Fruit fly (Drosophila melanogaster) whole organism, embryonic: ENCODE measurements around the gene Hip14.

Experiments used
- CG10654 ChIP-seq: fragments of 200-800 bp; sonication (Bioruptor generic); optimal IDR thresholded peaks from 2 replicates; lab custom pipeline; 2016; ENCODE audit warnings: missing biosample characterization, missing genetic modification characterization
- CG7357 ChIP-seq: fragments of 200-800 bp; sonication (Bioruptor generic); IDR thresholded peaks from 3 replicates; pipeline ENCODE4 v1.3.6; 2022; ENCODE audit warnings: missing biosample characterization, missing genetic modification characterization
- CG7556 ChIP-seq: fragments of 200-800 bp; sonication (Bioruptor generic); optimal IDR thresholded peaks from 2 replicates; lab custom pipeline; 2017; ENCODE audit warnings: missing biosample characterization, mild to moderate bottlenecking, missing genetic modification characterization
- D19A ChIP-seq: fragments of 200-800 bp; optimal IDR thresholded peaks from 3 replicates; lab custom pipeline; 2019; ENCODE audit warnings: missing biosample characterization, mild to moderate bottlenecking, missing genetic modification characterization, moderate library complexity
- Fer3 ChIP-seq: fragments of 200-800 bp; sonication (Bioruptor generic); optimal IDR thresholded peaks from 2 replicates; lab custom pipeline; 2018; ENCODE audit warnings: missing biosample characterization, mild to moderate bottlenecking, missing genetic modification characterization, moderate library complexity
- Hey ChIP-seq: fragments of 200-800 bp; sonication (Bioruptor generic); optimal IDR thresholded peaks from 3 replicates; lab custom pipeline; 2018; ENCODE audit warnings: missing biosample characterization, mild to moderate bottlenecking, missing genetic modification characterization
- disco-r ChIP-seq: fragments of 200-800 bp; sonication (Bioruptor generic); optimal IDR thresholded peaks from 2 replicates; lab custom pipeline; 2016; ENCODE audit warnings: missing biosample characterization, missing genetic modification characterization
- nom ChIP-seq: fragments of 200-800 bp; sonication (Bioruptor generic); optimal IDR thresholded peaks from 2 replicates; lab custom pipeline; 2017; ENCODE audit warnings: missing biosample characterization, missing genetic modification characterization, mild to moderate bottlenecking, moderate library complexity, missing genetic modification reagents
- sisA ChIP-seq: fragments of 200-800 bp; sonication (Bioruptor generic); IDR thresholded peaks from 2 replicates; pipeline ENCODE4 v1.3.6; 2022; ENCODE audit warnings: missing biosample characterization, missing genetic modification characterization
- slbo ChIP-seq: fragments of 200-800 bp; sonication (Bioruptor generic); IDR thresholded peaks from 2 replicates; pipeline ENCODE4 v1.3.6; 2022; ENCODE audit warnings: missing biosample characterization, missing genetic modification characterization

The Hip14 gene

DNA sequence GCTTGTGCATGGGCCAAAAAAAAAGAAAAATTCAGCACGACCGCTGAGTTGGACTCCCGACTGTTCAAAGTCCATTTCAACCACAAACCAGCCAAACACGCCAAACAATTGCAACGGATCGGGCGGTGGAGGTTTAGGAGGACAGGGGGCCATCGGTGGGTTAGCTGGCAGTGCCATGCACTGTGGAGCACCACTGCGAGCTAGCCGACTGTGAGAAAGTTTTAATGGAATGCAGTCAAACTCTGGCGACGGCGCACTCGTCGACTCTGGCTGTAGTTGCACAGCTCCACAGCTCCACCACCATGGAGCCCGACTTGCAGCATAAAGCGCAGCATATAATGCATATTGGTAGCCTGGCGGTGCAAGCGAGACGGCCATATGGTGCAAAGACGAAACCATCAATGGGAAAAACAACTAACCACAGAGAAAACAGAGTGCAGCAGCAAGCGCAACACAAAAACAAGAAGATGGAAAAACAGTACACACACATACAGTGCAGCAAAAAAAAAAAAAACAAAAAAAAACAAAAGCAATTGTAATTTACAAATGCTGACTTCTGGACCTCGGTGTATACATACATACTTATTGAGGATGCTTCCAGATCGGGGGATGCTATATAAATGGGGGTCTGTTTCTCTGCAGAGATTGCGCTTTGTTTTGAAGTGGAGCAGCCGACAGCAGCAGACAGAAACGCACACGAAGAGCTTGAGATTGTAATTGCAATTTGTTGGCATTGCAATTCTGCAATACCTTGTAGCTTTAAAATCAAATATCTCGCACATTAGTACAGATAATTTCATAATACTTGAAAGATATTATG is 53.4 kb downstream of the Hip14 start (continued):
- TF ChIP-seq Fer3 (tag; lab: Kevin White, UChicago): no peak
- no peak for TF ChIP-seq CG10654 (GFP tag; lab: Kevin White, UChicago)
- TF ChIP-seq Hey: no peak
- TF ChIP-seq sisA (GFP tag; lab: Robert Waterston, UW): no peak
- peak; percentile 97 for TF ChIP-seq nom (GFP tag; lab: Kevin White, UChicago)
- no peak for TF ChIP-seq CG7357 (GFP tag; lab: Robert Waterston, UW)

- no peak for TF ChIP-seq slbo
- peak; percentile 54 for TF ChIP-seq D19A (tag; lab: Kevin White, UChicago)
- no peak for TF ChIP-seq disco-r (GFP tag; lab: Kevin White, UChicago)
- TF ChIP-seq CG7556 (GFP tag; lab: Kevin White, UChicago): no peak
Observed at dm6 chr3L:16042080-16042344, 54.0 kb downstream of the Hip14 start.
